Worm (Caenorhabditis elegans) whole organism, L2 larva: ENCODE measurements around the gene lgc-21.

Source experiments
- R02D3.7 ChIP-seq: fragments of 150-350 bp; optimal IDR thresholded peaks from 2 replicates; lab custom pipeline; 2014; ENCODE audit warnings: missing biosample characterization, missing genetic modification characterization
- blmp-1 ChIP-seq: sonication (generic microtip); optimal IDR thresholded peaks from 2 replicates; lab custom pipeline; 2017; ENCODE audit warnings: missing genetic modification characterization, mild to moderate bottlenecking, missing compliant biosample characterization, antibody characterized with exemption, moderate library complexity; ENCODE audit not compliant: insufficient read depth
- ceh-82 ChIP-seq: fragments of 150-350 bp; optimal IDR thresholded peaks from 2 replicates; lab custom pipeline; 2014; ENCODE audit warnings: missing biosample characterization, missing genetic modification characterization
- crh-2 ChIP-seq: sonication (generic microtip); optimal IDR thresholded peaks from 2 replicates; lab custom pipeline; 2017; ENCODE audit warnings: missing biosample characterization, missing genetic modification characterization
- egl-27 ChIP-seq: sonication (generic microtip); optimal IDR thresholded peaks from 3 replicates; lab custom pipeline; 2017; ENCODE audit warnings: missing biosample characterization, missing genetic modification reagents, missing genetic modification characterization
- elt-1 ChIP-seq: fragments of 150-350 bp; optimal IDR thresholded peaks from 2 replicates; lab custom pipeline; 2014; ENCODE audit warnings: missing biosample characterization, missing genetic modification characterization
- fos-1 ChIP-seq: fragments of 150-350 bp; optimal IDR thresholded peaks from 2 replicates; lab custom pipeline; 2014; ENCODE audit warnings: missing biosample characterization, missing genetic modification characterization
- lsy-2 ChIP-seq, 2 experiments: fragments of 150-350 bp in 1 of 2; sonication (generic microtip) in 1 of 2; optimal IDR thresholded peaks; 2 replicates each; lab custom pipeline; 2014 to 2017; ENCODE audit warnings: missing biosample characterization in 2 of 2, missing genetic modification characterization in 2 of 2
- nhr-237 ChIP-seq: fragments of 150-350 bp; optimal IDR thresholded peaks from 2 replicates; lab custom pipeline; 2014; ENCODE audit warnings: missing biosample characterization, missing genetic modification characterization
- nhr-6 ChIP-seq: fragments of 150-350 bp; optimal IDR thresholded peaks from 2 replicates; lab custom pipeline; 2014; ENCODE audit warnings: missing biosample characterization, missing genetic modification characterization
- nhr-77 ChIP-seq: fragments of 150-350 bp; optimal IDR thresholded peaks from 2 replicates; lab custom pipeline; 2014; ENCODE audit warnings: missing biosample characterization, missing genetic modification characterization
- skn-1 ChIP-seq: sonication (generic microtip); optimal IDR thresholded peaks from 2 replicates; lab custom pipeline; 2017; ENCODE audit warnings: missing biosample characterization, missing genetic modification characterization
- zag-1 ChIP-seq: fragments of 150-350 bp; optimal IDR thresholded peaks from 2 replicates; lab custom pipeline; 2014; ENCODE audit warnings: missing biosample characterization, missing genetic modification characterization

ce11 chrX:14069528-14069927 is 1.7 kb upstream of the lgc-21 start:
- TF ChIP-seq egl-27 (no peak), fos-1 (tag; lab: Kevin White, UChicago) (no peak), elt-1 (tag; lab: Kevin White, UChicago) (no peak), ceh-82 (tag; lab: Kevin White, UChicago) (no peak), zag-1 (tag; lab: Kevin White, UChicago) (no peak), nhr-6 (tag; lab: Kevin White, UChicago) (no peak), R02D3.7 (tag; lab: Kevin White, UChicago) (no peak), blmp-1 (tag; lab: Kevin White, UChicago) (peak; percentile 73), lsy-2 (tag; optimal IDR thresholded peaks at IDR 0.05; lab: Kevin White, UChicago) (no peak), crh-2 (tag; lab: Kevin White, UChicago) (no peak), nhr-77 (tag; lab: Kevin White, UChicago) (no peak), skn-1 (tag; lab: Kevin White, UChicago) (no peak), nhr-237 (tag; lab: Kevin White, UChicago) (no peak)
